Fruit fly (Drosophila melanogaster): Measurements from ENCODE around the gene CG5787.

Gene CG5787

dm6 chr2L:12705376-12705775, 7.4 kb downstream of the CG5787 start:
- TF ChIP-seq CG8478 (optimal IDR thresholded peaks at IDR 0.05) (no peak), Dll (optimal IDR thresholded peaks at IDR 0.05) (no peak), pan (optimal IDR thresholded peaks at IDR 0.05) (no peak), usp (GFP tag; optimal IDR thresholded peaks at IDR 0.05) (no peak), psq (optimal IDR thresholded peaks at IDR 0.05) (no peak), EcR (GFP tag; optimal IDR thresholded peaks at IDR 0.05) (no peak)

DNA sequence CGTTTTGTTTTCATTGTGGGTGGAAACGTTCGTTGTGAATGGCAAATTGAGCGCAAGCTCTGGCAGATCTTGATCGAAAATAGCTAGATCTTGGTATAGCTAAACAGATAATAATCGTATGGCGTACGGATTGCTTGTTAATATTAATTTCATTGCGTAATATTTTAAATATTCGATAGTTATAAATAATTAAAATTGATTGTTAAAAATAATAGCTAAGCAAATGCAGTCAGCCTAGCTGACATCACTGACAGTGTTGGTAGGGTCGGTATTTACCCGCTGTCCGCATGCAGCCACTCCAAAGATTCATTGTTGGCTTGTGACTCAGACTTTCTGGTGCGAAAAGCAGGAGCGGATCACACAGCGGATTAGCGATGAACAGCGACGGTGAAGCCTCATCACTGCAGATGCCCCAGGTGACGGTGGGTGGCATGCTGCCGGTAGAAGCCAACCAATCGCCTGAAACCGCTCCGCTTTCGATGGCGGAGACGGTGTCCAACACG, 8.3 kb downstream of the CG5787 start, which contains the start of the genes CG5776 and spict:
Gene CG5776 (minus strand): TSS at position 34 of the 503 bp plus-strand sequence.
Gene spict (plus strand): TSS at position 308 of the 503 bp plus-strand sequence.
- TF ChIP-seq usp (GFP tag; optimal IDR thresholded peaks at IDR 0.05) (no peak), CG8478 (optimal IDR thresholded peaks at IDR 0.05) (no peak), Dll (optimal IDR thresholded peaks at IDR 0.05) (no peak), pan (optimal IDR thresholded peaks at IDR 0.05) (no peak), EcR (GFP tag; optimal IDR thresholded peaks at IDR 0.05) (no peak), psq (optimal IDR thresholded peaks at IDR 0.05) (no peak)

dm6 chr2L:12701498-12701897, 11.3 kb downstream of the CG5787 start:
- no peak for TF ChIP-seq psq (optimal IDR thresholded peaks at IDR 0.05)
- TF ChIP-seq usp (GFP tag; optimal IDR thresholded peaks at IDR 0.05), result no peak
- no peak for TF ChIP-seq EcR (GFP tag; optimal IDR thresholded peaks at IDR 0.05)
- no peak for TF ChIP-seq pan (optimal IDR thresholded peaks at IDR 0.05)
- TF ChIP-seq CG8478 (optimal IDR thresholded peaks at IDR 0.05), result no peak
- TF ChIP-seq Dll (optimal IDR thresholded peaks at IDR 0.05), result no peak

- no peak for TF ChIP-seq psq (optimal IDR thresholded peaks at IDR 0.05)
- no peak for TF ChIP-seq usp (GFP tag; optimal IDR thresholded peaks at IDR 0.05)
- no peak for TF ChIP-seq pan (optimal IDR thresholded peaks at IDR 0.05)
- TF ChIP-seq CG8478 (optimal IDR thresholded peaks at IDR 0.05), result no peak
- TF ChIP-seq Dll (optimal IDR thresholded peaks at IDR 0.05), result no peak
- no peak for TF ChIP-seq EcR (GFP tag; optimal IDR thresholded peaks at IDR 0.05)
These were observed 12.3 kb downstream of the CG5787 start, which contains the start of gene CG17036 for dm6 chr2L:12700381-12700963. Gene CG17036, minus strand, starts transcription at chr2L:12700746.

- no peak for TF ChIP-seq usp (GFP tag; optimal IDR thresholded peaks at IDR 0.05)
- TF ChIP-seq pan (optimal IDR thresholded peaks at IDR 0.05), result no peak
- no peak for TF ChIP-seq EcR (GFP tag; optimal IDR thresholded peaks at IDR 0.05)
- no peak for TF ChIP-seq CG8478 (optimal IDR thresholded peaks at IDR 0.05)
These were observed 15.5 kb downstream of the CG5787 start, which contains the start of gene CG5781 for dm6 chr2L:12697223-12697622. Gene CG5781, minus strand, starts transcription at chr2L:12697323.

- no peak for TF ChIP-seq Dll (optimal IDR thresholded peaks at IDR 0.05)
- TF ChIP-seq psq (optimal IDR thresholded peaks at IDR 0.05), result no peak
- TF ChIP-seq EcR (GFP tag; optimal IDR thresholded peaks at IDR 0.05), result no peak
- no peak for TF ChIP-seq usp (GFP tag; optimal IDR thresholded peaks at IDR 0.05)
- no peak for TF ChIP-seq CG8478 (optimal IDR thresholded peaks at IDR 0.05)
- TF ChIP-seq pan (optimal IDR thresholded peaks at IDR 0.05), result no peak
These were observed 17.8 kb downstream of the CG5787 start, which contains the start of the genes IFT43 and PICK1 for dm6 chr2L:12694823-12695420. Gene IFT43, minus strand, starts transcription at chr2L:12694988. Gene PICK1, plus strand, starts transcription at chr2L:12695033.

- no peak for TF ChIP-seq CG8478 (optimal IDR thresholded peaks at IDR 0.05)
- TF ChIP-seq pan (optimal IDR thresholded peaks at IDR 0.05), result no peak
- TF ChIP-seq usp (GFP tag; optimal IDR thresholded peaks at IDR 0.05), result no peak
- TF ChIP-seq Dll (optimal IDR thresholded peaks at IDR 0.05), result no peak
- no peak for TF ChIP-seq EcR (GFP tag; optimal IDR thresholded peaks at IDR 0.05)
- TF ChIP-seq psq (optimal IDR thresholded peaks at IDR 0.05), result no peak
These were observed 20.2 kb downstream of the CG5787 start, which contains the start of the genes CCT4 and CG6153 for dm6 chr2L:12692343-12693079. Gene CCT4, minus strand, starts transcription at chr2L:12692934. Gene CG6153, plus strand, starts transcription at chr2L:12692993.

- no peak for TF ChIP-seq usp (GFP tag; optimal IDR thresholded peaks at IDR 0.05)
- TF ChIP-seq psq (optimal IDR thresholded peaks at IDR 0.05), result no peak
- TF ChIP-seq Dll (optimal IDR thresholded peaks at IDR 0.05), result no peak
These were observed 23.4 kb downstream of the CG5787 start for dm6 chr2L:12689281-12689765.

DNA sequence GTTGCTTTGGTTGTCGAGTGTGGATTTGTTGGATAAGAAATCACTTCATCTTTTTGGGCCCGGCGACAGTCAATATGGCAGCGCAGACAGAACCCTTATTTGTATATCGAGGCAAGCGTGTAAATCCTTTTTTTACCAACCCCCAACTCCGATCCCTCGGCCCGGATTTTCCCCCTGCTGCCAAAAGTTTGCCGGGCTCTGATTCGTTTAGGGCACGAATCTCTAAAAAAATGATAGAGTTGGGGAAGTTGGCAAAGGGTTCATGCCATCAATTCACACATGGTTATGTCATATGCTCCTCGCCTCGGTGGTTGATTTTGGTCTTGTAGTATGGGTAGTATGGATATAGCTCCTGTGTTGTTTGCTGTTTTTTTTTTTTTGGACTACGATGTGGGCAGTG, 25.9 kb downstream of the CG5787 start:
- TF ChIP-seq CG8478 (optimal IDR thresholded peaks at IDR 0.05), result no peak
- TF ChIP-seq psq (optimal IDR thresholded peaks at IDR 0.05), result no peak
- no peak for TF ChIP-seq pan (optimal IDR thresholded peaks at IDR 0.05)
- TF ChIP-seq EcR (GFP tag; optimal IDR thresholded peaks at IDR 0.05), result no peak

DNA sequence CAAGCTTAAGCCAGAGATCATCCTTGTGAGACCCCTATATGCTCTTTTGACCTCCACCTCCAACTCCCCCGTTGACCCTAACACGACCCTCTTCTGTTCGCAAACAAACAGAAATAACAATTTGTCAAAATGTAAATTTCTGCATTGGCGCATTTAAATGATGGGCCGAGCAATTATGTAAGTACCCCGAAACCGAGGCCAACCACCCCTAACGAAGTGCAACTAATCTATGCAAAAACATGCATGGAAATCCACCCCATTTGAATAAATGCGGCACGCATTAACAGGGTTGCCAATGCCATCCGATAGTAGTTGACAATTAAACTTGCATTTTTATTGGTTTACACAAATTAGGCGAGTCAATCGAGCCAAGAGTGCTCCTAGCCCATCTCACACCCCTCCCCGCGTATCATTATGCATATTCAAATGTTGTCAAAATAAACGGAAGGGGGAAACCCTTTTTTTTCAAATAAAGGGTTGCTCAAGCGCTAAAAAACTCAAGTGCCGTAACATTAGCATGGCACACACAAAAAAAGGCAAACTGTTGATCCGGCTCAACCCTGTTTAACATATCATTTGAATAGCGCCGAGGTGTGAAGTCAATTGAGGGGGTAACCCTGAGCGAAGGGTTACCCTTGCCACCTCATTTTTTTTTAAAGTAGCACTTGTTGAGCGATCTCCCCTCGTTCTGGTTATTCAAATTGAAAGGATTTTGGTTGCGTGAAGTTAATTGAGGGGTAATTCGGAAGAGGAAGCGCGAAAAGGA, 31.0 kb downstream of the CG5787 start:
- TF ChIP-seq EcR (GFP tag; optimal IDR thresholded peaks at IDR 0.05), result no peak
- TF ChIP-seq CG8478 (optimal IDR thresholded peaks at IDR 0.05), result no peak
- TF ChIP-seq pan (optimal IDR thresholded peaks at IDR 0.05), result no peak
- TF ChIP-seq usp (GFP tag; optimal IDR thresholded peaks at IDR 0.05), result no peak
- no peak for TF ChIP-seq psq (optimal IDR thresholded peaks at IDR 0.05)
- no peak for TF ChIP-seq Dll (optimal IDR thresholded peaks at IDR 0.05)

dm6 chr2L:12679310-12679709, 33.4 kb downstream of the CG5787 start:
- TF ChIP-seq psq (optimal IDR thresholded peaks at IDR 0.05), result no peak

All from whole organism.